Fruit fly (Drosophila melanogaster): ENCODE results near the gene CG42494.

Gene CG42494

DNA sequence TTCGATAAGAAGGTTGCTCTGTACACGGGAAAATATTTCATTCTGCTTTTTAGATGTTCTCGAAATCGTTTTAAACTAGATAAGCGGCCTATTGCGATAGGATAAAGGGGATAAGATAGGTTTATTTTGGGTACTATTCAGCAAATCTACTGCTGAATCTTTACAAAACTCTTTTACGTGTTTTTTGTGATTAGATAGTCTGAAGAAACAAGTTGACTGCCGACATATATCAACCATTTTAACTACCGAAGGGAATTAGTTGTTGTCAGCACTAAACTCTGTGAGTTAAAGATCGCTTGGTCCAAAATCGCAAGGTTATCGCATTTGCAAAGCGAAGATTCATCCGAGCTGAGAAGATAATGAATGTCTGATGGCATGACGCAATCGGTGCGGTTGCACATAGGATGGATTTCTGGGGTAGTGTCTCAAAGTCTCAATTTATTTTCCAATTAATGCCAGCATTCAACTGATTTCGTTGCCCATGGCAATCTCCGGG is 18.0 kb upstream of the CG42494 start, which contains the start of gene Asciz:
Gene Asciz, minus strand, starts transcription at position 51 of the 496 bp plus-strand sequence.
- TF ChIP-seq fru (GFP tag; optimal IDR thresholded peaks at IDR 0.05) (no peak), lola (GFP tag; optimal IDR thresholded peaks at IDR 0.05) (no peak)

DNA sequence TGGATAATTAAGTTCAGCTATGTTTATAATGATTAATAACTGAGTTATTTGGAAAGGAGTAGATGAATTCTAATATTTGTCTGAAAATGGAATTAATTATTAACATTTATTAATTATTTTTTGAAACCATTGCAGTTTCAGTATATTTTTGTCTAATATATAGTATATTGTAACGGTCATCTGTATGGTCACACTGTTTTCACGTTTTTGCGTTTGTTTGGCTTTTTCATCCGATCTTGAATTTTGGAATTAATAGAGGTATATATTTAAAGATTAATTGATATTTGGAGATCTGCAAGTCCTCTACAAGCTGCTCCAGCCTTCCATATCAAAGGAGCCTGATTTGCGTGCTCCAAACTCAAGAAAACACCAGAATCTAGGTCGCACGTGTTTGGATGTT is 15.1 kb upstream of the CG42494 start, which contains the start of the genes CG32278 and CG32281:
Gene CG32278, plus strand, starts transcription at position 180 of the 400 bp plus-strand sequence.
Gene CG32281, plus strand, starts transcription at position 269 of the 400 bp plus-strand sequence.
- no peak for TF ChIP-seq Hnf4 (GFP tag; optimal IDR thresholded peaks at IDR 0.05)
- no peak for TF ChIP-seq CrebA (GFP tag; optimal IDR thresholded peaks at IDR 0.05; ENCODE audit: borderline replicate concordance)
- TF ChIP-seq foxo (GFP tag; optimal IDR thresholded peaks at IDR 0.05) = no peak

DNA sequence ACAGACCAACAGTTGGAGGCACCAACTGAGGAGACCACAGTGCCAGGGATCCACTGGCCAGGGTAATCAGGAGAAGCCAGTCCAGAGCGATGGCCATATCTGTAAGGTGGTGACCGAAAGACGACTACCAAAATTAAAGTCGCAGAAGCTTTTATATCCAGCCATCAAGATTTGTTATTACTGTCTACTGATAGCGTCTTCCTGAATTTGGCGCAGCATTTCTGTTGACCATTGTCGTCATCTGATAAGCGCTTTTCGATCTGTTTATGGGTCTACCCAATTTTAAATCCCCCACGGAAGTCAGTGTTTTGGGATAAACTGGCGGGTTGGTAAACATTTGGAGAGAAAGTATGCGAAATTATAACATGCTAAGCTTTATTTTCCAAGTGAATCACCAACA is 11.8 kb upstream of the CG42494 start, which contains the start of gene CG14963:
Gene CG14963, minus strand, starts transcription at position 101 of the 400 bp plus-strand sequence.
- TF ChIP-seq lola (GFP tag; optimal IDR thresholded peaks at IDR 0.05) (no peak), Mio (GFP tag; optimal IDR thresholded peaks at IDR 0.05) (no peak)

DNA sequence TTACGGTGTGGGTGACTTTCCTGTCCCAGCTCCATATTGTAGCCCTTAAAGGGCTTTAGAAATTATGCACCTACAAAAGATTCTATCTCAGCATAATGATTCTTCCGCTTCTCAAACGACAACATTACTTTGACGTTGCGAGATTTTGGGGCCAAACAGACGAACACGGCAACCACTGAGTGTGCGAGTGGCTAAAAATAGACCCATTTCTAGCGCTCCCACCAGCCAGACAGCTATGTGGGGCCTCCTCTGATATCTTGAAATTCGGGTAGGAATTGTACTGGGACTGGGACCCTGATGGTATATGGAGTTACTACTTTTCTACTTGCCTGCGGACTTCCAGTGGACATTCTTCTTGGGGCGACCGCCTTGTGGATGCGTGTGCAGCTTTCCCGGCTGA is 6.3 kb upstream of the CG42494 start:
- TF ChIP-seq Hr78 (GFP tag; optimal IDR thresholded peaks at IDR 0.05) (no peak), Vsx2 (GFP tag; optimal IDR thresholded peaks at IDR 0.05; ENCODE audit: partially characterized antibody) (no peak), Abd-B (GFP tag; optimal IDR thresholded peaks at IDR 0.05) (no peak), Hnf4 (GFP tag; optimal IDR thresholded peaks at IDR 0.05) (no peak), woc (GFP tag; optimal IDR thresholded peaks at IDR 0.05) (no peak), brk (GFP tag; optimal IDR thresholded peaks at IDR 0.05) (no peak), ey (GFP tag; optimal IDR thresholded peaks at IDR 0.05) (no peak), psq (GFP tag; optimal IDR thresholded peaks at IDR 0.05) (no peak), GATAd (GFP tag; optimal IDR thresholded peaks at IDR 0.05) (no peak)

DNA sequence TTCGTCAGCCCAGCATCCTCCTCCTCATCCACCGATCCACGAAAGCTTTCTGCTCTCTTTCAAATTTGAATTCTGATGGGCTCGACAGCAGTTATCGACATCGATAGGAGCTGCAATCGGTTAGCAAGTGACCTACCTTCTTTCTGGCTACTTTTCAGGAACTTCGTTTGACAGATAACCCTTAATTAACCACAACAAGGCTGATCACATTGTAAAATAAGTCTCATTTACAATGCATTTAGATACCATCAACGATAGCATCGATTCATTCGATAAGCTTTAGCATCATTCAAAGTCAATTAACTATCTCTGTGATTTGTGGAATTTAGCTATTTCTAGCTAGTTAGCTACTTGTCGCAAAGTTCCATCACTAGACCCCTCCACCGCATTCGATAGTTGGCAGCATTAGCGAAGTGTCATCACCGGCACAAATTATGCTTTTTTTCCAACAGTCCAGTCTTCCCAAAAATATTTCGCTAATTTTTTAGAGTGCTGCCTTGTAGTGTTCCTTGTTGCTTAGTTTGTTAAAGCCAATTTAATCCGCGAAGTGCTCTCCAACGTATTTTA is 5.6 kb upstream of the CG42494 start, which contains the start of the genes MnM and Girdin:
Gene MnM, minus strand, starts transcription at position 51 of the 567 bp plus-strand sequence.
Gene Girdin, plus strand, starts transcription at position 401 of the 567 bp plus-strand sequence.
- TF ChIP-seq CrebA (GFP tag; optimal IDR thresholded peaks at IDR 0.05; ENCODE audit: borderline replicate concordance) = no peak
- TF ChIP-seq OdsH (GFP tag; optimal IDR thresholded peaks at IDR 0.05) = peak; percentile 55
- TF ChIP-seq Abd-B (GFP tag; optimal IDR thresholded peaks at IDR 0.05) = no peak
- TF ChIP-seq fru (GFP tag; optimal IDR thresholded peaks at IDR 0.05) = peak; percentile 70
- TF ChIP-seq Hnf4 (GFP tag; optimal IDR thresholded peaks at IDR 0.05) = no peak
- peak; percentile 69 for TF ChIP-seq ey (GFP tag; optimal IDR thresholded peaks at IDR 0.05)
- no peak for TF ChIP-seq jim (GFP tag; optimal IDR thresholded peaks at IDR 0.05)
- TF ChIP-seq Mio (GFP tag; optimal IDR thresholded peaks at IDR 0.05) = no peak
- no peak for TF ChIP-seq N (GFP tag; optimal IDR thresholded peaks at IDR 0.05)
- peak; percentile 57 for TF ChIP-seq Hr83 (GFP tag; optimal IDR thresholded peaks at IDR 0.05; ENCODE audit: poor library complexity, severe bottlenecking)
- TF ChIP-seq dl (GFP tag; optimal IDR thresholded peaks at IDR 0.05; ENCODE audit: insufficient read depth in 1 of 2, partially characterized antibody in 2 of 2) = no peak
- peak; percentile 89 for TF ChIP-seq woc (GFP tag; optimal IDR thresholded peaks at IDR 0.05)
- TF ChIP-seq h (GFP tag; optimal IDR thresholded peaks at IDR 0.05) = no peak
- no peak for TF ChIP-seq Rel (GFP tag; optimal IDR thresholded peaks at IDR 0.05)
- TF ChIP-seq Rel (tag; optimal IDR thresholded peaks at IDR 0.05) = no peak
- TF ChIP-seq Dif (GFP tag; optimal IDR thresholded peaks at IDR 0.05; ENCODE audit: partially characterized antibody) = no peak
- TF ChIP-seq psq (GFP tag; optimal IDR thresholded peaks at IDR 0.05) = no peak
- TF ChIP-seq sage (GFP tag; optimal IDR thresholded peaks at IDR 0.05) = no peak
- no peak for TF ChIP-seq Dfd (GFP tag; optimal IDR thresholded peaks at IDR 0.05)
- peak; percentile 94 for TF ChIP-seq Myc (optimal IDR thresholded peaks at IDR 0.05)
- peak; percentile 73 for TF ChIP-seq br (GFP tag; optimal IDR thresholded peaks at IDR 0.05)
- no peak for TF ChIP-seq Vsx2 (GFP tag; optimal IDR thresholded peaks at IDR 0.05; ENCODE audit: partially characterized antibody)
- peak; percentile 19 for TF ChIP-seq dmrt93B (GFP tag; optimal IDR thresholded peaks at IDR 0.05)
- no peak for TF ChIP-seq usp (GFP tag; optimal IDR thresholded peaks at IDR 0.05)
- no peak for TF ChIP-seq Jra (GFP tag; optimal IDR thresholded peaks at IDR 0.05)
- no peak for TF ChIP-seq CG32264 (GFP tag; optimal IDR thresholded peaks at IDR 0.05)
- TF ChIP-seq brk (GFP tag; optimal IDR thresholded peaks at IDR 0.05) = no peak
- TF ChIP-seq HLH106 (tag; optimal IDR thresholded peaks at IDR 0.05) = peak; percentile 65
- TF ChIP-seq CG9705 (GFP tag; optimal IDR thresholded peaks at IDR 0.05) = no peak
- TF ChIP-seq rgr (GFP tag; optimal IDR thresholded peaks at IDR 0.05) = no peak
- TF ChIP-seq sv (GFP tag; optimal IDR thresholded peaks at IDR 0.05) = peak; percentile 67
- TF ChIP-seq GATAd (GFP tag; optimal IDR thresholded peaks at IDR 0.05) = peak; percentile 12
- TF ChIP-seq foxo (GFP tag; optimal IDR thresholded peaks at IDR 0.05) = peak in 1 of 2 experiments; percentile 82
- TF ChIP-seq pan (optimal IDR thresholded peaks at IDR 0.05) = no peak
- no peak for TF ChIP-seq lola (GFP tag; optimal IDR thresholded peaks at IDR 0.05)
- no peak for TF ChIP-seq Hr78 (GFP tag; optimal IDR thresholded peaks at IDR 0.05)

Data from whole organism, wandering third instar larva.